Fruit fly (Drosophila melanogaster) whole organism, prepupa: Measurements from ENCODE around the gene Usp8.

Experiments
- CG10631 ChIP-seq: fragments of 200-800 bp; sonication (Bioruptor generic); optimal IDR thresholded peaks from 2 replicates; lab custom pipeline; 2016; ENCODE audit warnings: missing biosample characterization, missing genetic modification characterization
- CG10669 ChIP-seq: fragments of 200-800 bp; sonication (Bioruptor generic); optimal IDR thresholded peaks from 3 replicates; lab custom pipeline; 2018; ENCODE audit warnings: missing biosample characterization, mild to moderate bottlenecking, missing genetic modification characterization, moderate library complexity
- CG11762 ChIP-seq: fragments of 200-800 bp; sonication (Bioruptor generic); optimal IDR thresholded peaks from 3 replicates; lab custom pipeline; 2016; ENCODE audit warnings: missing biosample characterization, missing genetic modification characterization; ENCODE audit not compliant: insufficient read depth
- CG11902 ChIP-seq: fragments of 200-800 bp; sonication (Bioruptor generic); optimal IDR thresholded peaks from 3 replicates; lab custom pipeline; 2016; ENCODE audit warnings: missing biosample characterization, missing genetic modification characterization
- CG15336 ChIP-seq: fragments of 200-800 bp; sonication (Bioruptor generic); IDR thresholded peaks from 2 replicates; pipeline ENCODE4 v1.3.6; 2022; ENCODE audit warnings: missing biosample characterization, missing genetic modification characterization
- CG1621 ChIP-seq: fragments of 200-800 bp; sonication (Bioruptor generic); optimal IDR thresholded peaks from 3 replicates; lab custom pipeline; 2018; ENCODE audit warnings: missing biosample characterization, mild to moderate bottlenecking, missing genetic modification characterization
- CG16779 ChIP-seq: fragments of 200-800 bp; sonication (Bioruptor generic); optimal IDR thresholded peaks from 3 replicates; lab custom pipeline; 2017; ENCODE audit warnings: missing biosample characterization, mild to moderate bottlenecking, missing genetic modification characterization
- CG3032 ChIP-seq: fragments of 200-800 bp; optimal IDR thresholded peaks from 2 replicates; lab custom pipeline; 2019; ENCODE audit warnings: missing biosample characterization, mild to moderate bottlenecking, missing genetic modification characterization, moderate library complexity
- CG31627 ChIP-seq: fragments of 200-800 bp; sonication (Bioruptor generic); optimal IDR thresholded peaks from 3 replicates; lab custom pipeline; 2016; ENCODE audit warnings: missing biosample characterization, missing genetic modification characterization
- CG32006 ChIP-seq: fragments of 200-800 bp; sonication (Bioruptor generic); optimal IDR thresholded peaks from 3 replicates; lab custom pipeline; 2017; ENCODE audit warnings: missing biosample characterization, mild to moderate bottlenecking, missing genetic modification characterization
- CG3919 ChIP-seq: fragments of 200-800 bp; sonication (Bioruptor generic); optimal IDR thresholded peaks from 3 replicates; lab custom pipeline; 2016; ENCODE audit warnings: missing biosample characterization, missing genetic modification characterization
- CG6163 ChIP-seq: fragments of 200-800 bp; sonication (Bioruptor generic); IDR thresholded peaks from 3 replicates; pipeline ENCODE4 v1.3.6; 2022; ENCODE audit warnings: missing biosample characterization, missing genetic modification characterization
- CG6276 ChIP-seq: fragments of 200-800 bp; sonication (Bioruptor generic); optimal IDR thresholded peaks from 2 replicates; lab custom pipeline; 2017; ENCODE audit warnings: missing biosample characterization, mild to moderate bottlenecking, missing genetic modification characterization
- CG6792 ChIP-seq: fragments of 200-800 bp; sonication (Bioruptor generic); optimal IDR thresholded peaks from 3 replicates; lab custom pipeline; 2016; ENCODE audit warnings: missing biosample characterization, missing genetic modification characterization
- CG6854 ChIP-seq: fragments of 200-800 bp; sonication (Bioruptor generic); optimal IDR thresholded peaks from 2 replicates; lab custom pipeline; 2017; ENCODE audit warnings: missing biosample characterization, mild to moderate bottlenecking, missing genetic modification characterization
- CG7368 ChIP-seq: fragments of 200-800 bp; sonication (Bioruptor generic); optimal IDR thresholded peaks from 3 replicates; lab custom pipeline; 2016; ENCODE audit warnings: missing biosample characterization, missing genetic modification characterization
- CG8319 ChIP-seq: fragments of 200-800 bp; sonication (Bioruptor generic); optimal IDR thresholded peaks from 3 replicates; lab custom pipeline; 2016; ENCODE audit warnings: missing biosample characterization, missing genetic modification characterization
- CG9139 ChIP-seq: fragments of 200-800 bp; sonication (Bioruptor generic); optimal IDR thresholded peaks from 3 replicates; lab custom pipeline; 2017; ENCODE audit warnings: missing biosample characterization, mild to moderate bottlenecking, missing genetic modification characterization
- Eip78C ChIP-seq: fragments of 200-800 bp; sonication (Bioruptor generic); peaks from one replicate; lab custom pipeline; 2016; ENCODE audit warnings: missing biosample characterization, missing genetic modification characterization
- Eip93F ChIP-seq: fragments of 200-800 bp; sonication (Bioruptor generic); optimal IDR thresholded peaks from 2 replicates; lab custom pipeline; 2016; ENCODE audit warnings: missing biosample characterization, mild to moderate bottlenecking, missing genetic modification characterization
- Ets21C ChIP-seq: fragments of 200-800 bp; sonication (Bioruptor generic); optimal IDR thresholded peaks from 3 replicates; lab custom pipeline; 2016; ENCODE audit warnings: missing biosample characterization, missing genetic modification characterization
- Gug ChIP-seq: fragments of 200-800 bp; sonication (Bioruptor generic); IDR thresholded peaks from 2 replicates; pipeline ENCODE4 v1.3.6; 2022; ENCODE audit warnings: missing biosample characterization, missing genetic modification characterization
- Hr38 ChIP-seq: sonication (Bioruptor generic); optimal IDR thresholded peaks from 2 replicates; lab custom pipeline; 2016; ENCODE audit warnings: missing biosample characterization, missing genetic modification characterization
- Hr39 ChIP-seq: fragments of 200-800 bp; sonication (Bioruptor generic); optimal IDR thresholded peaks from 2 replicates; lab custom pipeline; 2016; ENCODE audit warnings: missing biosample characterization, missing genetic modification characterization
- Hr4 ChIP-seq: fragments of 200-800 bp; sonication (Bioruptor generic); optimal IDR thresholded peaks from 3 replicates; lab custom pipeline; 2016; ENCODE audit warnings: missing biosample characterization, missing genetic modification characterization
- Lpt ChIP-seq: fragments of 200-800 bp; sonication (Bioruptor generic); optimal IDR thresholded peaks from 3 replicates; lab custom pipeline; 2016; ENCODE audit warnings: missing biosample characterization, missing genetic modification characterization
- Met ChIP-seq: fragments of 200-800 bp; sonication (Bioruptor generic); optimal IDR thresholded peaks from 3 replicates; lab custom pipeline; 2016; ENCODE audit warnings: missing biosample characterization, missing genetic modification characterization
- Smox ChIP-seq: fragments of 200-800 bp; sonication (Bioruptor generic); optimal IDR thresholded peaks from 3 replicates; lab custom pipeline; 2016; ENCODE audit warnings: missing biosample characterization, missing genetic modification characterization
- Sox102F ChIP-seq: fragments of 200-800 bp; sonication (Bioruptor generic); optimal IDR thresholded peaks from 2 replicates; lab custom pipeline; 2016; ENCODE audit warnings: missing biosample characterization, mild to moderate bottlenecking, missing genetic modification characterization
- Sox14 ChIP-seq: fragments of 200-800 bp; sonication (Bioruptor generic); optimal IDR thresholded peaks from 3 replicates; lab custom pipeline; 2016; ENCODE audit warnings: missing biosample characterization, missing genetic modification characterization
- Sox15 ChIP-seq: fragments of 200-800 bp; sonication (Bioruptor generic); optimal IDR thresholded peaks from 3 replicates; lab custom pipeline; 2016; ENCODE audit warnings: missing biosample characterization, missing genetic modification characterization
- cyc ChIP-seq: fragments of 200-800 bp; sonication (Bioruptor generic); optimal IDR thresholded peaks from 3 replicates; lab custom pipeline; 2016; ENCODE audit warnings: missing biosample characterization, missing genetic modification characterization
- dac ChIP-seq: fragments of 200-800 bp; sonication (Bioruptor generic); optimal IDR thresholded peaks from 2 replicates; lab custom pipeline; 2017; ENCODE audit warnings: missing biosample characterization, mild to moderate bottlenecking, missing genetic modification characterization
- dsx ChIP-seq: fragments of 200-800 bp; optimal IDR thresholded peaks from 3 replicates; lab custom pipeline; 2019; ENCODE audit warnings: missing biosample characterization, mild to moderate bottlenecking, missing genetic modification characterization, moderate library complexity; ENCODE audit not compliant: poor library complexity, severe bottlenecking
- eg ChIP-seq: fragments of 200-800 bp; sonication (Bioruptor generic); IDR thresholded peaks from 3 replicates; pipeline ENCODE4 v1.3.6; 2022; ENCODE audit warnings: missing biosample characterization, missing genetic modification characterization
- esn ChIP-seq: fragments of 200-800 bp; sonication (Bioruptor generic); optimal IDR thresholded peaks from 2 replicates; lab custom pipeline; 2016; ENCODE audit warnings: missing biosample characterization, mild to moderate bottlenecking, missing genetic modification characterization, moderate library complexity
- fd59A ChIP-seq: fragments of 200-800 bp; sonication (Bioruptor generic); optimal IDR thresholded peaks from 2 replicates; lab custom pipeline; 2017; ENCODE audit warnings: missing biosample characterization, mild to moderate bottlenecking, missing genetic modification characterization, missing genetic modification reagents
- fd85E ChIP-seq: fragments of 200-800 bp; sonication (Bioruptor generic); optimal IDR thresholded peaks from 3 replicates; lab custom pipeline; 2016; ENCODE audit warnings: missing biosample characterization, missing genetic modification characterization
- fkh ChIP-seq: fragments of 200-800 bp; sonication (Bioruptor generic); optimal IDR thresholded peaks from 3 replicates; lab custom pipeline; 2017; ENCODE audit warnings: missing biosample characterization, mild to moderate bottlenecking, missing genetic modification characterization, moderate library complexity
- lz ChIP-seq: fragments of 200-800 bp; sonication (Bioruptor generic); optimal IDR thresholded peaks from 3 replicates; lab custom pipeline; 2016; ENCODE audit warnings: missing biosample characterization, missing genetic modification characterization
- pdm3 ChIP-seq: fragments of 200-800 bp; sonication (Bioruptor generic); optimal IDR thresholded peaks from 3 replicates; lab custom pipeline; 2016; ENCODE audit warnings: missing biosample characterization, missing genetic modification characterization
- salr ChIP-seq, 2 experiments: fragments of 200-800 bp; sonication (Bioruptor generic); optimal IDR thresholded peaks; 3 replicates each; lab custom pipeline; 2016 to 2018; ENCODE audit warnings: missing biosample characterization in 2 of 2, missing genetic modification characterization in 2 of 2, mild to moderate bottlenecking in 1 of 2
- ss ChIP-seq, 2 experiments: fragments of 200-800 bp; sonication (Bioruptor generic); optimal IDR thresholded peaks; 2 replicates in 1 of 2; 3 replicates in 1 of 2; lab custom pipeline; 2017 to 2018; ENCODE audit warnings: mild to moderate bottlenecking in 2 of 2, missing biosample characterization in 2 of 2, missing genetic modification characterization in 2 of 2, moderate library complexity in 1 of 2
- topi ChIP-seq: fragments of 200-800 bp; sonication (Bioruptor generic); optimal IDR thresholded peaks from 3 replicates; lab custom pipeline; 2016; ENCODE audit warnings: missing biosample characterization, missing genetic modification characterization
- vri ChIP-seq: fragments of 200-800 bp; sonication (Bioruptor generic); optimal IDR thresholded peaks from 3 replicates; lab custom pipeline; 2016; ENCODE audit warnings: missing biosample characterization, mild to moderate bottlenecking, missing genetic modification characterization

Gene Usp8

DNA sequence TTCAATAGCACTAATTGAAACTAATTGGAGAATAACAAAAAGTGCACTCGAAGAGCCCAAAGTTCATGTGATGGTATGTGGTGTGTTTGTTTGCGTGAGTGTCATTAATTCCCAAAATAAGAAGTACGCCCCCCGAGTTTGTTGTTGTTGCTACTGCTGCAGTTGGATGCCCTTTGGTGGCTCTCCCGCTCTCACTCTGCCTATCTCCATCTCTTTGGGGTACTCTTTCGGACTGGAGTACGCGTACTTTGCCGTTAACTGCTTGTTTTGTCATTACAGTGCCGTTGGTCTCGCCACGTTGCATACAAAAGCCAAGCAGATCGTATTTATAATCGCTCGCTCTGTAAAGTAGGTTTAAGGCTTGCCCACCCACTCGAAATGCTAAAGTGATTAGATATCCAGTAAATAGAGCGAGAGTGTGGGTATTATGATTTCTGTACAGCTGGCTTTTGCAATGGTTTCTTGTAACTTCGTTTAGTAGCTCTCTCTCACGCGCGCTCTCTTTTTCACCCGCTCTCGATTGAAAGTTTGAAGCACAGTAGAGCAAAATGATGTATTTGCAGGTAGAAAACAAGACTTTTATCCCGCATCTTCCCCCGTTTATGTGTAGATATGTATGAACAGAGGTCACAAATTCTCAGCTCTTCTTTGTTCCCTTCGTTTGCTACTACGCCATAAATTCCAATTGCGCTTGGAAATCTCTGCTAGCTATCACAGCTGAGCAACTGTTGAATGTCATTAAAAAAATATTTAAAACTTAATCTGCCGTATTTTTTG, 21.9 kb upstream of the Usp8 start (continued):
- no peak for TF ChIP-seq fd85E
- TF ChIP-seq topi (GFP tag; lab: Kevin White, UChicago), result peak; percentile 52
- no peak for TF ChIP-seq Hr38 (GFP tag; lab: Kevin White, UChicago)
- peak; percentile 68 for TF ChIP-seq Sox102F (GFP tag; lab: Kevin White, UChicago)
- TF ChIP-seq Met (GFP tag; lab: Kevin White, UChicago), result peak; percentile 71
- no peak for TF ChIP-seq fkh (GFP tag; lab: Kevin White, UChicago)
- TF ChIP-seq CG6163 (GFP tag; lab: Robert Waterston, UW), result 0 out of 3 replicates have a peak, but pooled peaks have one; percentile 25
- TF ChIP-seq CG3919, result peak; percentile 49
- no peak; the same call in 2 of the 3 replicates for TF ChIP-seq eg (GFP tag; lab: Robert Waterston, UW)
- no peak for TF ChIP-seq CG1621 (tag; lab: Kevin White, UChicago)
- peak in 1 of 2 experiments; percentile 12 for TF ChIP-seq salr (GFP tag; optimal IDR thresholded peaks at IDR 0.05; lab: Kevin White, UChicago)
- peak in 1 of 2 experiments; percentile 37 for TF ChIP-seq ss (GFP tag; optimal IDR thresholded peaks at IDR 0.05; lab: Kevin White, UChicago)
- peak; percentile 41 for TF ChIP-seq dac
- TF ChIP-seq CG8319 (GFP tag; lab: Kevin White, UChicago), result no peak
- TF ChIP-seq Smox (GFP tag; lab: Kevin White, UChicago), result peak; percentile 54
- peak; percentile 56 for TF ChIP-seq Hr39 (GFP tag; lab: Kevin White, UChicago)
- peak; percentile 40; the same call in 1 of the 2 replicates for TF ChIP-seq CG15336 (GFP tag; lab: Robert Waterston, UW)
- peak; percentile 12 for TF ChIP-seq CG10669 (GFP tag; lab: Kevin White, UChicago)
- TF ChIP-seq fd59A (GFP tag; lab: Kevin White, UChicago), result no peak
- no peak for TF ChIP-seq dsx (GFP tag; lab: Kevin White, UChicago)
- TF ChIP-seq, all 60 proteins: peak for 43

DNA sequence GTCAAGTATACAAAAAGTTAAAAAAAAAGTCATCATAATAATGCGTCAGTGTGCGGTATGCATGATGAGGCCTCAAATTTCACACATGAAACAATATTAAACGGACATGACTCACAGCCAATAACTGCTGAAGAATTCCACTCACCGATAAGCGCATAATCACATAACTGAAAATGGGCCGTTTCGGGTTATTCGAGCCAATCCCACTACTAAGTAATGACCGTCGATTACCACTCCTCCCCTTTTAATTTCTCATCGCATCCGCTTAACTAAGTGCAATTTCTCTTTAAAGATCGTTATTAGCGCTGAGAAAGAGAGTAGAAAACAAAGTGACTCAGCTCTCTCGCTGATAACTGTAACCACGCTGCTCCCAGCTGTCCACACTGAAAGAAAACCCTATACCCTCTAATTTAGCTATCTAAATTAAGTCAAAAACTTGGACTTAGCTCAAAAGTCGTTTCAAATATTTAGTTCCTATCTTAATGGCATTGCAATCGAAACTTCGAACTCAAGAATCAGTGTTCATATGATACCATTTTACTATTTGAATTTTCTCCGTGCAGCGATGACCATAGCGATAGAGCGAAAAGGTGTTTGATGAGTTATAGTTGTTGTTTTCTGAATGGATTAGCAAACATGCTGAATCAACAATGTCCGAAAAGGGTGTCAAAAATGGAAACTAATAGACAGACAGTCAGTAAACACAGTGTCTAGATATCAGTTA, 21.2 kb upstream of the Usp8 start:
- TF ChIP-seq cyc (GFP tag; lab: Kevin White, UChicago) (peak; percentile 70), CG11902 (GFP tag; lab: Kevin White, UChicago) (peak; percentile 25), CG31627 (peak; percentile 50), Eip93F (GFP tag; lab: Kevin White, UChicago) (no peak), Sox15 (GFP tag; lab: Kevin White, UChicago) (peak; percentile 51), CG10631 (GFP tag; lab: Kevin White, UChicago) (peak; percentile 50), CG6792 (GFP tag; lab: Kevin White, UChicago) (peak; percentile 66), Eip78C (GFP tag; lab: Kevin White, UChicago) (peak; percentile 95), vri (GFP tag; lab: Kevin White, UChicago) (peak; percentile 67), Sox14 (GFP tag; lab: Kevin White, UChicago) (peak; percentile 72), Gug (peak; percentile 67), CG11762 (GFP tag; lab: Kevin White, UChicago) (peak; percentile 58), eg (GFP tag; lab: Robert Waterston, UW) (peak; percentile 89), Lpt (peak; percentile 64), CG6854 (GFP tag; lab: Kevin White, UChicago) (no peak), CG32006 (GFP tag; lab: Kevin White, UChicago) (peak; percentile 84), pdm3 (GFP tag; lab: Kevin White, UChicago) (no peak), lz (GFP tag; lab: Kevin White, UChicago) (peak; percentile 63), CG7368 (peak; percentile 52), CG16779 (tag; lab: Kevin White, UChicago) (no peak), fd59A (GFP tag; lab: Kevin White, UChicago) (peak; percentile 6), Met (GFP tag; lab: Kevin White, UChicago) (no peak), CG3032 (tag; lab: Kevin White, UChicago) (peak; percentile 63), ss (GFP tag; optimal IDR thresholded peaks at IDR 0.05; lab: Kevin White, UChicago) (no peak), Ets21C (GFP tag; lab: Kevin White, UChicago) (no peak), esn (GFP tag; lab: Kevin White, UChicago) (peak; percentile 70), fd85E (no peak), CG1621 (tag; lab: Kevin White, UChicago) (peak; percentile 57), Hr38 (GFP tag; lab: Kevin White, UChicago) (no peak), CG10669 (GFP tag; lab: Kevin White, UChicago) (no peak), CG6276 (GFP tag; lab: Kevin White, UChicago) (no peak), topi (GFP tag; lab: Kevin White, UChicago) (peak; percentile 53), CG9139 (no peak), Hr4 (GFP tag; lab: Kevin White, UChicago) (peak; percentile 91), dac (peak; percentile 52)
